Fruit fly (Drosophila melanogaster): ENCODE measurements around the gene fng.

DNA sequence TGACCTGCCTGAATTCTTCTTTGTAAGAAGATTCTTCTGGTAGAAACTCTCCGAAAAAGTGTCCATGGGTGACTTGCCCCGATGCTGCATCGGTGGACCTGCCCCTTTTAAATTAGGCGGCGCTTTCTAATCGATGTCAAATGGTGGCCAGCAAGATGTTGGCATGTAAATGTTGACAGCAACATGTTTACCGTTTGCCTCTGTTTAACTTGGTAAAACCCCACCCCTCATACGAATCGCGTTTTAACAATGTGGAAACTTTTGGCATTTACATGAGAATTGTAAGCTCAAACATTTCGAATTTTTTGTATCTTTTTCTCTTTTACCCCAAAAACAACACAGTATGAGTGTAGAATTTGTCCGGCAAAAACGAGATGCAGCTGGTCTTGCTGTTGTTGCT is 27.1 kb upstream of the fng start:
- TF ChIP-seq Myc (optimal IDR thresholded peaks at IDR 0.05): no peak
- TF ChIP-seq Mio (GFP tag; optimal IDR thresholded peaks at IDR 0.05): no peak
- TF ChIP-seq usp (GFP tag; optimal IDR thresholded peaks at IDR 0.05): no peak
- TF ChIP-seq CG32264 (GFP tag; optimal IDR thresholded peaks at IDR 0.05): no peak
